Fruit fly (Drosophila melanogaster) Kc167 (cell line): Measurements from ENCODE around the gene CecC.

Experiments
- Myc ChIP-seq: fragments of >200 bp; optimal IDR thresholded peaks from 2 replicates; lab custom pipeline; 2017; ENCODE audit warnings: missing external identifiers
- Sin3A ChIP-seq: fragments of >200 bp; optimal IDR thresholded peaks from 2 replicates; lab custom pipeline; 2018; ENCODE audit warnings: missing external identifiers
- psq ChIP-seq: fragments of >200 bp; optimal IDR thresholded peaks from 2 replicates; lab custom pipeline; 2017; ENCODE audit warnings: missing external identifiers

DNA sequence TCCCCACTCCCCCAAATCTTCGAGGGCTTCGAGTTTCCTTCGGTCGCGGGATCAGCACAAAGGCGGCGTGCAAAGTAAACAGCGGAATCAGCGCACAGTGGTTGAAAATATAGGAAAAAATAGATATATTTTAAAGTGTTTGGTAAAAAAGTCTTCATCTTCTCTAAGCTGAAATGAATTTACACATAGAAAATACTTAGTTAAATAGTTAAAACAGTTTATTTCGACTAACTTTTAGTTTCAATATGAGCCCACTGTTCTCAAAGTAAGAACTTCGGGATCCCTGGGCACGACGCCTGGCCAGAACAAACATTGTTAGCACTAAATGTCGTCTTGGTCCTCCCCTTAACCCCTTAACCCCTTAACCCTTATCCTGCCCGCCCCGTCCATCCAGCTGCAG lies 45.6 kb downstream of the CecC start:
- no peak for TF ChIP-seq psq
- TF ChIP-seq Sin3A, result no peak
- no peak for TF ChIP-seq Myc (lab: Kevin White, UChicago)
